Worm (Caenorhabditis elegans): ENCODE data around the gene F54D5.9.
A peak's percentile ranks its signal among the peaks of the same experiment; 100 is the strongest.

F54D5.9 gene

ce11 chrII:11544714-11545113, at the start of gene F54D5.9:
Gene F54D5.9 (minus strand): TSS chrII:11544828.
- TF ChIP-seq lin-39 (tag; optimal IDR thresholded peaks at IDR 0.05), result no peak
- no peak for TF ChIP-seq unc-130 (GFP tag; optimal IDR thresholded peaks at IDR 0.05)
- no peak for TF ChIP-seq F44E2.7 (GFP tag; IDR thresholded peaks at IDR 0.05)
- no peak for TF ChIP-seq fkh-10 (GFP tag; optimal IDR thresholded peaks at IDR 0.05)
- peak; percentile 14 for TF ChIP-seq lin-38 (GFP tag; IDR thresholded peaks at IDR 0.05)
- TF ChIP-seq mdt-29 (GFP tag; IDR thresholded peaks at IDR 0.05), result no peak

DNA sequence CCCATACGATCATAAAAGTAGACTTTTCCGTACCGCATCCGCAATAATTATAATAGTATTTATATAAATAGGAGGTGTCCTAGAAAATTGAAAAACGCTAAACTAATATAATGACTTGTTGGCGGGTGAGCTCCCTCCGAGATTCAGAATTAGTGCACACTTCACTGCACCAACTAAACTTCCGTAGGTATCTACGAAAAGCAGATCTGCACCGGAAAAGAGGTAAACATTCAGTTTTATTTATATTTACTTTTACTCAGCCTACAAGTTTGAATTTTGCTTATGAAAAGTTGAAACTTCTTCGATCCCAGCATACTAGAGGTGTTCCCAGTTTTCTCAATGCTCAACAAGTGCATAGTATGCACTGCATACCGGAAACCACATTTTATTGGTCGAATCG, 47.4 kb upstream of the F54D5.9 start, which contains the start of gene F07A11.1:
TSS of gene F07A11.1 (minus strand) at position 101 of the 400 bp plus-strand sequence.
- TF ChIP-seq unc-130 (GFP tag; optimal IDR thresholded peaks at IDR 0.05) (peak; percentile 10), saeg-2 (GFP tag; IDR thresholded peaks at IDR 0.05) (no peak), dmd-8 (GFP tag; IDR thresholded peaks at IDR 0.05) (no peak)

DNA sequence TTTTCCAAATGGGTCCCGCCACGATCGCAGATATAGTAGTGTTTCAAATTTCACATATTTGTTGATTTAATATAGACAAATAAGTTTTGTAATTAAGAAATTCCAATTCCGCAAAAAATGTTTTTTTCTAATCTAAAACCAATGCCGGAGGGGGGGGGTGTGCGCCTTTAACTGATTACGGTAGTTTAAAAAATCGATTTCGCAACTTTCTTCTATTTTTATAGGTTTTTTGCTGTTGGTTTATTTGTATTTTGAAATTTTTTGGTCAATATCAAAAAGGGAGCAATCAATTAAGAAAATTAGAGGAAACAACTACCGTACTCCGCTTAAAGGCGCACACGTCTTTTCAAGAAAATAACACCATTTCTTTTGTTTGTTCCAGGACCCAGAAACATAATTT, 46.9 kb upstream of the F54D5.9 start:
- TF ChIP-seq aha-1 (tag) (peak; percentile 69), ztf-11 (tag; optimal IDR thresholded peaks at IDR 0.05) (no peak), lin-15B (tag; optimal IDR thresholded peaks at IDR 0.05) (no peak), unc-39 (tag; optimal IDR thresholded peaks at IDR 0.05) (no peak), ZK546.5 (tag; optimal IDR thresholded peaks at IDR 0.05) (no peak)

- TF ChIP-seq dmd-8 (GFP tag; IDR thresholded peaks at IDR 0.05) (no peak), unc-62 (GFP tag; optimal IDR thresholded peaks at IDR 0.05 in 1 of 2) (peak in 1 of 2 experiments; percentile 61), unc-62 (tag; optimal IDR thresholded peaks at IDR 0.05) (no peak)
Measured at ce11 chrII:11588304-11588703, 43.7 kb upstream of the F54D5.9 start.

ce11 chrII:11582698-11583097, 38.1 kb upstream of the F54D5.9 start, which contains the start of gene ints-7:
Gene ints-7 (plus strand): TSS chrII:11582849.
- TF ChIP-seq F37D6.2 (tag; optimal IDR thresholded peaks at IDR 0.05), result no peak
- peak; percentile 30; the same call in 1 of the 2 replicates for TF ChIP-seq lin-38 (GFP tag; IDR thresholded peaks at IDR 0.05)
- no peak for TF ChIP-seq lir-3 (tag; optimal IDR thresholded peaks at IDR 0.05)

DNA sequence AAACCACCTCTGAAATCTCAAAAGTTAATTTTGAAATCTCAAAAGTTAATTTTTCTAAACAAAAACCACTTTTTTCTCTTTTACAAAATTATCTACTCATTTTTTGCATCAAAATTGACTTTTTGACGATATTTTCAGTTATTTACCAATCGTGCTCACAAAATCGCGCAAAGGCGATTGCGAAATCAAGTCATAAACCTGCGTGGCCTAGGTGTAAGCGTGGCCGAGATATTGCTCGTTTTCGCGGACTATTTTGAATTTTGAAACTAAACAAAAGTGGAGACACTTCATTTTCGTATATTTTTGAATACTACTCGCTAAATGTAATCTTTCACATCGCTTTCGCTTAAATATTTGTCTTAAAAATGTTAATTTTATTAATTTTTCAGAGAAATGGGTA, 33.7 kb upstream of the F54D5.9 start, which contains the start of gene smc-6:
TSS of gene smc-6 (plus strand) at position 390 of the 400 bp plus-strand sequence.
- no peak for TF ChIP-seq lir-3 (tag; optimal IDR thresholded peaks at IDR 0.05)
- TF ChIP-seq F37D6.2 (tag; optimal IDR thresholded peaks at IDR 0.05), result no peak
- no peak for TF ChIP-seq Y75B8A.6 (GFP tag; IDR thresholded peaks at IDR 0.05)
- TF ChIP-seq D1046.2 (GFP tag; IDR thresholded peaks at IDR 0.05), result no peak
- peak; percentile 27 for TF ChIP-seq dve-1 (tag; optimal IDR thresholded peaks at IDR 0.05; ENCODE audit: insufficient read depth)
- TF ChIP-seq mes-2 (tag; optimal IDR thresholded peaks at IDR 0.05; ENCODE audit: poor library complexity, severe bottlenecking), result peak; percentile 83
- TF ChIP-seq R02D3.7 (tag; optimal IDR thresholded peaks at IDR 0.05), result no peak
- no peak for TF ChIP-seq nhr-237 (tag; optimal IDR thresholded peaks at IDR 0.05)
- TF ChIP-seq unc-62 (GFP tag; optimal IDR thresholded peaks at IDR 0.05 in 1 of 2), result no peak
- TF ChIP-seq unc-62 (tag; optimal IDR thresholded peaks at IDR 0.05), result no peak
- TF ChIP-seq aha-1 (tag), result peak; percentile 56
- TF ChIP-seq Y105C5A.15 (GFP tag; IDR thresholded peaks at IDR 0.05), result no peak
- TF ChIP-seq gei-8 (GFP tag; optimal IDR thresholded peaks at IDR 0.05), result no peak
- no peak for TF ChIP-seq mdl-1 (tag; optimal IDR thresholded peaks at IDR 0.05)
- no peak for TF ChIP-seq zip-2 (tag; optimal IDR thresholded peaks at IDR 0.05)
- TF ChIP-seq nhr-41 (GFP tag; IDR thresholded peaks at IDR 0.05), result no peak
- no peak for TF ChIP-seq daf-16 (GFP tag; optimal IDR thresholded peaks at IDR 0.05)
- peak; percentile 16 for TF ChIP-seq daf-16 (tag; optimal IDR thresholded peaks at IDR 0.05)
- peak; percentile 13 for TF ChIP-seq nhr-28 (tag; optimal IDR thresholded peaks at IDR 0.05)
- no peak for TF ChIP-seq ces-1 (GFP tag; optimal IDR thresholded peaks at IDR 0.05)
- no peak for TF ChIP-seq aly-2 (tag; optimal IDR thresholded peaks at IDR 0.05)
- TF ChIP-seq vab-7 (GFP tag; IDR thresholded peaks at IDR 0.05), result no peak
- no peak for TF ChIP-seq F26F4.8 (GFP tag; conservative IDR thresholded peaks at IDR 0.05)
- TF ChIP-seq madf-5 (GFP tag; IDR thresholded peaks at IDR 0.05), result no peak
- no peak for TF ChIP-seq hlh-30 (tag; optimal IDR thresholded peaks at IDR 0.05; ENCODE audit: insufficient read depth)
- no peak for TF ChIP-seq T20F7.1 (GFP tag; optimal IDR thresholded peaks at IDR 0.05)
- TF ChIP-seq tra-1 (GFP tag; IDR thresholded peaks at IDR 0.05), result no peak
- TF ChIP-seq lin-38 (GFP tag; IDR thresholded peaks at IDR 0.05), result no peak
- TF ChIP-seq Y48G9A.11 (GFP tag; IDR thresholded peaks at IDR 0.05), result no peak
- TF ChIP-seq pqm-1 (tag; optimal IDR thresholded peaks at IDR 0.05), result no peak
- TF ChIP-seq sdz-12 (GFP tag; optimal IDR thresholded peaks at IDR 0.05), result no peak

Data from whole organism, L4 larva.